Fruit fly (Drosophila melanogaster) whole organism, embryonic: ENCODE data around the gene Rh5.

Source experiments
- Aef1 ChIP-seq: fragments of 200-800 bp; sonication (Bioruptor generic); IDR thresholded peaks from 3 replicates; pipeline ENCODE4 v1.3.6; 2022; ENCODE audit warnings: missing biosample characterization, missing genetic modification characterization
- CG10462 ChIP-seq: fragments of 200-800 bp; sonication (Bioruptor generic); optimal IDR thresholded peaks from 2 replicates; lab custom pipeline; 2016; ENCODE audit warnings: missing biosample characterization, missing genetic modification characterization
- CG11560 ChIP-seq: fragments of 200-800 bp; sonication (Bioruptor generic); IDR thresholded peaks from 3 replicates; pipeline ENCODE4 v1.3.6; 2022; ENCODE audit warnings: missing biosample characterization, missing genetic modification characterization
- CG11695 ChIP-seq: fragments of 200-800 bp; sonication (Bioruptor generic); IDR thresholded peaks from 3 replicates; pipeline ENCODE4 v1.3.6; 2022; ENCODE audit warnings: missing biosample characterization, missing genetic modification characterization
- CG12769 ChIP-seq: fragments of 200-800 bp; sonication (Bioruptor generic); optimal IDR thresholded peaks from 2 replicates; lab custom pipeline; 2019; ENCODE audit warnings: missing biosample characterization, mild to moderate bottlenecking, missing genetic modification characterization, moderate library complexity
- CG15514 ChIP-seq: fragments of 200-800 bp; sonication (Bioruptor generic); optimal IDR thresholded peaks from 3 replicates; lab custom pipeline; 2017; ENCODE audit warnings: missing biosample characterization, missing genetic modification characterization, mild to moderate bottlenecking, moderate library complexity, missing genetic modification reagents
- CG15601 ChIP-seq: fragments of 200-800 bp; sonication (Bioruptor generic); optimal IDR thresholded peaks from 3 replicates; lab custom pipeline; 2019; ENCODE audit warnings: missing biosample characterization, mild to moderate bottlenecking, missing genetic modification characterization, moderate library complexity
- CG18476 ChIP-seq: fragments of 200-800 bp; sonication (Bioruptor generic); optimal IDR thresholded peaks from 2 replicates; lab custom pipeline; 2016; ENCODE audit warnings: missing biosample characterization, mild to moderate bottlenecking, missing genetic modification characterization
- CG2116 ChIP-seq: fragments of 200-800 bp; sonication (Bioruptor generic); optimal IDR thresholded peaks from 3 replicates; lab custom pipeline; 2018; ENCODE audit warnings: missing biosample characterization, mild to moderate bottlenecking, missing genetic modification characterization
- CG31441 ChIP-seq: fragments of 200-800 bp; sonication (Bioruptor generic); IDR thresholded peaks from 2 replicates; pipeline ENCODE4 v1.3.6; 2022; ENCODE audit warnings: missing biosample characterization, missing genetic modification characterization
- CG4617 ChIP-seq: fragments of 200-800 bp; sonication (Bioruptor generic); optimal IDR thresholded peaks from 3 replicates; lab custom pipeline; 2016; ENCODE audit warnings: missing biosample characterization, missing genetic modification characterization, borderline replicate concordance
- CG6765 ChIP-seq: fragments of 200-800 bp; sonication (Bioruptor generic); optimal IDR thresholded peaks from 3 replicates; lab custom pipeline; 2017; ENCODE audit warnings: missing biosample characterization, mild to moderate bottlenecking, missing genetic modification characterization
- CG9727 ChIP-seq: fragments of 200-800 bp; sonication (Bioruptor generic); optimal IDR thresholded peaks from 3 replicates; lab custom pipeline; 2017; ENCODE audit warnings: missing biosample characterization, mild to moderate bottlenecking, missing genetic modification characterization
- CG9817 ChIP-seq: fragments of 200-800 bp; sonication (Bioruptor generic); optimal IDR thresholded peaks from 2 replicates; lab custom pipeline; 2018; ENCODE audit warnings: missing biosample characterization, mild to moderate bottlenecking, missing genetic modification characterization, moderate library complexity
- CG9932 ChIP-seq: fragments of 200-800 bp; sonication (Bioruptor generic); IDR thresholded peaks from 2 replicates; pipeline ENCODE4 v1.3.6; 2022; ENCODE audit warnings: missing biosample characterization, missing genetic modification characterization
- D19A ChIP-seq: fragments of 200-800 bp; optimal IDR thresholded peaks from 3 replicates; lab custom pipeline; 2019; ENCODE audit warnings: missing biosample characterization, mild to moderate bottlenecking, missing genetic modification characterization, moderate library complexity
- Dip2 ChIP-seq: fragments of 200-800 bp; sonication (Bioruptor generic); IDR thresholded peaks from 2 replicates; pipeline ENCODE4 v1.3.6; 2022; ENCODE audit warnings: missing biosample characterization, missing genetic modification characterization
- Doc2 ChIP-seq: fragments of 200-800 bp; sonication (Bioruptor generic); IDR thresholded peaks from 2 replicates; pipeline ENCODE4 v1.3.6; 2022; ENCODE audit warnings: missing biosample characterization, missing genetic modification characterization
- Gsc ChIP-seq: fragments of 200-800 bp; sonication (Bioruptor generic); IDR thresholded peaks from 2 replicates; pipeline ENCODE4 v1.3.6; 2022; ENCODE audit warnings: missing biosample characterization, missing genetic modification characterization
- HLH4C ChIP-seq: fragments of 200-800 bp; sonication (Bioruptor generic); IDR thresholded peaks from 3 replicates; pipeline ENCODE4 v1.3.6; 2022; ENCODE audit warnings: missing biosample characterization, missing genetic modification characterization; ENCODE audit not compliant: partially characterized antibody
- HmgZ ChIP-seq: fragments of 200-800 bp; sonication (Bioruptor generic); optimal IDR thresholded peaks from 2 replicates; lab custom pipeline; 2018; ENCODE audit warnings: missing biosample characterization, mild to moderate bottlenecking, missing genetic modification characterization
- Lhr ChIP-seq: fragments of 200-800 bp; sonication (Bioruptor generic); optimal IDR thresholded peaks from 3 replicates; lab custom pipeline; 2017; ENCODE audit warnings: mild to moderate bottlenecking, missing biosample characterization, missing genetic modification reagents, missing genetic modification characterization
- Lim3 ChIP-seq: fragments of 200-800 bp; sonication (Bioruptor generic); IDR thresholded peaks from 2 replicates; pipeline ENCODE4 v1.3.6; 2022; ENCODE audit warnings: missing biosample characterization, missing genetic modification characterization
- Pdp1 ChIP-seq, 2 experiments: fragments of 200-800 bp; sonication (Bioruptor generic); optimal IDR thresholded peaks; 3 replicates each; lab custom pipeline; 2016; ENCODE audit warnings: missing biosample characterization in 2 of 2, missing genetic modification characterization in 2 of 2, mild to moderate bottlenecking in 1 of 2, moderate library complexity in 1 of 2
- Sox102F ChIP-seq: fragments of 200-800 bp; sonication (Bioruptor generic); optimal IDR thresholded peaks from 2 replicates; lab custom pipeline; 2018; ENCODE audit warnings: missing biosample characterization, mild to moderate bottlenecking, missing genetic modification characterization, moderate library complexity
- Xbp1 ChIP-seq: fragments of 200-800 bp; sonication (Bioruptor generic); optimal IDR thresholded peaks from 3 replicates; lab custom pipeline; 2016; ENCODE audit warnings: missing biosample characterization, mild to moderate bottlenecking, missing genetic modification characterization
- ap ChIP-seq: fragments of 200-800 bp; sonication (Bioruptor generic); IDR thresholded peaks from 2 replicates; pipeline ENCODE4 v1.3.6; 2022; ENCODE audit warnings: missing biosample characterization, missing genetic modification characterization
- ash1 ChIP-seq: fragments of 200-800 bp; sonication (Bioruptor generic); optimal IDR thresholded peaks from 2 replicates; lab custom pipeline; 2018; ENCODE audit warnings: missing biosample characterization, mild to moderate bottlenecking, missing genetic modification characterization
- btn ChIP-seq: fragments of 200-800 bp; sonication (Bioruptor generic); optimal IDR thresholded peaks from 2 replicates; lab custom pipeline; 2016; ENCODE audit warnings: missing biosample characterization, missing genetic modification characterization
- cg ChIP-seq: fragments of 200-800 bp; sonication (Bioruptor generic); optimal IDR thresholded peaks from 3 replicates; lab custom pipeline; 2019; ENCODE audit warnings: missing biosample characterization, mild to moderate bottlenecking, missing genetic modification characterization, moderate library complexity
- dan ChIP-seq: fragments of 200-800 bp; sonication (Bioruptor generic); IDR thresholded peaks from 2 replicates; pipeline ENCODE4 v1.3.6; 2022; ENCODE audit warnings: missing biosample characterization, missing genetic modification characterization
- dati ChIP-seq: fragments of 200-800 bp; sonication (Bioruptor generic); IDR thresholded peaks from 2 replicates; pipeline ENCODE4 v1.3.6; 2022; ENCODE audit warnings: missing biosample characterization, missing genetic modification characterization
- dimm ChIP-seq: fragments of 200-800 bp; sonication (Bioruptor generic); IDR thresholded peaks from 2 replicates; pipeline ENCODE4 v1.3.6; 2022; ENCODE audit warnings: missing biosample characterization, missing genetic modification characterization
- dmrt11E ChIP-seq: fragments of 200-800 bp; sonication (Bioruptor generic); optimal IDR thresholded peaks from 3 replicates; lab custom pipeline; 2018; ENCODE audit warnings: missing biosample characterization, mild to moderate bottlenecking, missing genetic modification characterization, moderate library complexity
- ewg ChIP-seq: fragments of 200-800 bp; sonication (Bioruptor generic); optimal IDR thresholded peaks from 3 replicates; lab custom pipeline; 2017; ENCODE audit warnings: mild to moderate bottlenecking, missing biosample characterization, missing genetic modification reagents, missing genetic modification characterization
- fd102C ChIP-seq: fragments of 200-800 bp; sonication (Bioruptor generic); optimal IDR thresholded peaks from 2 replicates; lab custom pipeline; 2018; ENCODE audit warnings: missing biosample characterization, mild to moderate bottlenecking, missing genetic modification characterization, moderate library complexity
- fd96Cb ChIP-seq: fragments of 200-800 bp; sonication (Bioruptor generic); optimal IDR thresholded peaks from 2 replicates; lab custom pipeline; 2018; ENCODE audit warnings: missing biosample characterization, mild to moderate bottlenecking, missing genetic modification characterization, moderate library complexity
- insv ChIP-seq, 2 experiments: fragments of 200-800 bp; sonication (Bioruptor generic); optimal IDR thresholded peaks; 3 replicates each; lab custom pipeline; 2016 to 2018; ENCODE audit warnings: missing biosample characterization in 2 of 2, missing genetic modification characterization in 2 of 2
- jigr1 ChIP-seq: fragments of 200-800 bp; sonication (Bioruptor generic); IDR thresholded peaks from 3 replicates; pipeline ENCODE4 v1.3.6; 2022; ENCODE audit warnings: missing biosample characterization, missing genetic modification characterization
- jing ChIP-seq: fragments of 200-800 bp; sonication (Bioruptor generic); optimal IDR thresholded peaks from 2 replicates; lab custom pipeline; 2018; ENCODE audit warnings: missing biosample characterization, mild to moderate bottlenecking, missing genetic modification characterization
- nau ChIP-seq: fragments of 200-800 bp; sonication (Bioruptor generic); optimal IDR thresholded peaks from 3 replicates; lab custom pipeline; 2017; ENCODE audit warnings: missing biosample characterization, mild to moderate bottlenecking, missing genetic modification characterization, missing genetic modification reagents
- odd ChIP-seq: fragments of 200-800 bp; sonication (Bioruptor generic); optimal IDR thresholded peaks from 2 replicates; lab custom pipeline; 2017; ENCODE audit warnings: missing biosample characterization, mild to moderate bottlenecking, missing genetic modification characterization
- p53 ChIP-seq: fragments of 200-800 bp; sonication (Bioruptor generic); optimal IDR thresholded peaks from 2 replicates; lab custom pipeline; 2016; ENCODE audit warnings: missing biosample characterization, missing genetic modification characterization
- shn ChIP-seq: fragments of 200-800 bp; sonication (Bioruptor generic); optimal IDR thresholded peaks from 3 replicates; lab custom pipeline; 2016; ENCODE audit warnings: missing biosample characterization, missing genetic modification characterization
- sob ChIP-seq: fragments of 200-800 bp; sonication (Bioruptor generic); IDR thresholded peaks from 2 replicates; pipeline ENCODE4 v1.3.6; 2022; ENCODE audit warnings: missing biosample characterization, missing genetic modification characterization
- trh ChIP-seq: fragments of 200-800 bp; sonication (Bioruptor generic); optimal IDR thresholded peaks from 2 replicates; lab custom pipeline; 2016; ENCODE audit warnings: missing biosample characterization, missing genetic modification characterization
- tup ChIP-seq: fragments of 200-800 bp; sonication (Bioruptor generic); optimal IDR thresholded peaks from 2 replicates; lab custom pipeline; 2016; ENCODE audit warnings: missing biosample characterization, mild to moderate bottlenecking, missing genetic modification characterization, moderate library complexity
- vfl ChIP-seq: fragments of 200-800 bp; sonication (Bioruptor generic); optimal IDR thresholded peaks from 2 replicates; lab custom pipeline; 2016; ENCODE audit warnings: missing biosample characterization, missing genetic modification characterization
- zfh2 ChIP-seq: fragments of 200-800 bp; sonication (Bioruptor generic); optimal IDR thresholded peaks from 2 replicates; lab custom pipeline; 2016; ENCODE audit warnings: missing biosample characterization, missing genetic modification characterization

The Rh5 gene

DNA sequence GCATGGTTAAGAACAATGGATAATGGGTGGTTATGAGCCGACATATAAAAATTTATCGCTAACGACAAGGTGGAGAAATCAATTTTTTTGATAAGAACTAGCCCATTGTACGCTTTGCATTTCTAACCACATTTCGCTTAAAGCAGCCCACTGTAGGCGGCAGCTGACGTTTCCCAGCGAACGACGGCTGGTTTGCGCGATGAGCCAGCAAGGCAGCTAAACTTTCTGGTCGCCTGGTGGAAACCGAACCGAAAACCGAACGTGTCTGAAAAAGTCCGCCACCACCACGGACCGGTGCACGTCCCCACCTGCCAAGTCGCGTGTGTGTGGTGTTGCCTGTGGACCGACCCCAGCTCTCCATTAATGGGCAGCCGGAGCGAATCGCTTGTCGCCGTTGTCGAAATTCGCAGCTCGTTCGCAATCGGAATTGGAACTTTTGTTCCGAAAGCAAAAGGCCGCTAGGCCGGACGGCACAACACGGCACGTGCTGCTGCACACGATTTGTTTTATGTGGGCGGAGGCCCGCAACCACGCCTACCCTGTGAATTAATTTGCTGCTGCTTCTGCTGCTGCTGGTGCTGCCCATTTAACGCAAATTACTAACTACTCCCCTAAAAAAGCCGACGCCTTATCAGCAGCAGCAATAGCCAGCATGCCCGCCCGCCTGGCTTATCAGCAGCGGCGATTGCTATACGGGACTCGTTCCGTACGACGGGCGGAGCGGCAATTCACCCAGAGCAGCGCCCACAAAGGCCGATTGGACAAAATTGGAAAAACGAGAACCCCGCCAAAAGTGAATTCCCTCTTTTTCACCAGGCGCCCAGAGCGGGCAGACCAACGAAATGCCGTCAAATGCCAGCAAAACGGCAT lies 4.8 kb upstream of the Rh5 start (continued):
- no peak for TF ChIP-seq CG11560
- no peak for TF ChIP-seq tup (GFP tag; lab: Kevin White, UChicago)
- TF ChIP-seq Pdp1 (GFP tag; optimal IDR thresholded peaks at IDR 0.05; lab: Kevin White, UChicago): peak in 1 of 2 experiments; percentile 14
- TF ChIP-seq cg (GFP tag; lab: Kevin White, UChicago): no peak
- TF ChIP-seq dimm (GFP tag; lab: Robert Waterston, UW): no peak
- peak; percentile 18 for TF ChIP-seq fd96Cb
- no peak for TF ChIP-seq jing (GFP tag; lab: Kevin White, UChicago)
- no peak for TF ChIP-seq dati (GFP tag; lab: Robert Waterston, UW)
- TF ChIP-seq Dip2 (GFP tag; lab: Robert Waterston, UW): no peak
- TF ChIP-seq p53 (GFP tag; lab: Kevin White, UChicago): peak; percentile 68
- peak; percentile 95 for TF ChIP-seq Lhr (GFP tag; lab: Kevin White, UChicago)
- no peak for TF ChIP-seq Aef1
- TF ChIP-seq ewg (GFP tag; lab: Kevin White, UChicago): no peak
- TF ChIP-seq nau (GFP tag; lab: Kevin White, UChicago): peak; percentile 30
- peak; percentile 63 for TF ChIP-seq Xbp1 (GFP tag; lab: Kevin White, UChicago)
- no peak for TF ChIP-seq ash1
- no peak for TF ChIP-seq Lim3 (GFP tag; lab: Robert Waterston, UW)
- no peak for TF ChIP-seq Gsc (GFP tag; lab: Robert Waterston, UW)
- TF ChIP-seq D19A (tag; lab: Kevin White, UChicago): no peak
- no peak for TF ChIP-seq btn (GFP tag; lab: Kevin White, UChicago)
- peak; percentile 4 for TF ChIP-seq CG10462 (GFP tag; lab: Kevin White, UChicago)
- peak; percentile 15 for TF ChIP-seq CG6765
- peak in 1 of 2 experiments; percentile 79 for TF ChIP-seq insv (GFP tag; optimal IDR thresholded peaks at IDR 0.05; lab: Kevin White, UChicago)
- TF ChIP-seq dan (GFP tag; lab: Robert Waterston, UW): no peak
- TF ChIP-seq trh (GFP tag; lab: Kevin White, UChicago): no peak
- no peak for TF ChIP-seq fd102C (GFP tag; lab: Kevin White, UChicago)
- no peak for TF ChIP-seq CG9932
- TF ChIP-seq CG12769 (tag; lab: Kevin White, UChicago): peak; percentile 98
- no peak for TF ChIP-seq HmgZ (tag; lab: Kevin White, UChicago)
- TF ChIP-seq CG15514 (GFP tag; lab: Kevin White, UChicago): peak; percentile 93
- TF ChIP-seq dmrt11E (tag; lab: Kevin White, UChicago): peak; percentile 27
- no peak for TF ChIP-seq ap (GFP tag; lab: Robert Waterston, UW)
- TF ChIP-seq CG18476 (GFP tag; lab: Kevin White, UChicago): no peak
- TF ChIP-seq Doc2: no peak
- TF ChIP-seq jigr1 (GFP tag; lab: Robert Waterston, UW): no peak
- no peak for TF ChIP-seq HLH4C (GFP tag; lab: Robert Waterston, UW)
- TF ChIP-seq CG31441: no peak
- peak; percentile 14 for TF ChIP-seq Sox102F (GFP tag; lab: Kevin White, UChicago)
- no peak for TF ChIP-seq CG4617
- TF ChIP-seq shn (GFP tag; lab: Kevin White, UChicago): no peak
- TF ChIP-seq sob: no peak
- peak; percentile 11 for TF ChIP-seq CG9817 (tag; lab: Kevin White, UChicago)
- TF ChIP-seq CG2116 (GFP tag; lab: Kevin White, UChicago): no peak
- no peak for TF ChIP-seq vfl (GFP tag; lab: Kevin White, UChicago)
- no peak for TF ChIP-seq zfh2 (GFP tag; lab: Kevin White, UChicago)
- peak; percentile 52 for TF ChIP-seq odd (GFP tag; lab: Kevin White, UChicago)
- no peak for TF ChIP-seq CG9727 (GFP tag; lab: Kevin White, UChicago)
- TF ChIP-seq CG11695 (GFP tag; lab: Robert Waterston, UW): no peak
- TF ChIP-seq CG15601: no peak
